Fruit fly (Drosophila melanogaster): ENCODE measurements around the gene CG4375.
A peak's percentile ranks its signal among the peaks of the same experiment; 100 is the strongest.

CG4375 gene

dm6 chr2L:1065038-1065437 lies 38.3 kb upstream of the CG4375 start (continued):
- no peak for TF ChIP-seq otp (GFP tag; IDR thresholded peaks at IDR 0.05)
- no peak for TF ChIP-seq Oli (tag; optimal IDR thresholded peaks at IDR 0.05)
- TF ChIP-seq run (tag; optimal IDR thresholded peaks at IDR 0.05): no peak
- no peak for TF ChIP-seq CG7928 (GFP tag; optimal IDR thresholded peaks at IDR 0.05)
- TF ChIP-seq HmgZ (tag; optimal IDR thresholded peaks at IDR 0.05): no peak
- no peak for TF ChIP-seq aop (GFP tag; IDR thresholded peaks at IDR 0.05)
- TF ChIP-seq CG3065 (GFP tag; optimal IDR thresholded peaks at IDR 0.05): no peak
- no peak for TF ChIP-seq Dip2 (GFP tag; IDR thresholded peaks at IDR 0.05)
- TF ChIP-seq Mes4 (GFP tag; optimal IDR thresholded peaks at IDR 0.05): no peak
- TF ChIP-seq CG9817 (tag; optimal IDR thresholded peaks at IDR 0.05): no peak
- TF ChIP-seq Blimp-1 (GFP tag; optimal IDR thresholded peaks at IDR 0.05): peak; percentile 32
- TF ChIP-seq CG10321 (GFP tag; IDR thresholded peaks at IDR 0.05): 0 out of 2 replicates have a peak, but pooled peaks have one; percentile 7
- no peak for TF ChIP-seq CG4707 (GFP tag; optimal IDR thresholded peaks at IDR 0.05)
- no peak for TF ChIP-seq CG17385 (GFP tag; optimal IDR thresholded peaks at IDR 0.05)
- TF ChIP-seq Atf3 (GFP tag; optimal IDR thresholded peaks at IDR 0.05): no peak
- TF ChIP-seq bcd (GFP tag; optimal IDR thresholded peaks at IDR 0.05): no peak
- no peak for TF ChIP-seq sima (GFP tag; optimal IDR thresholded peaks at IDR 0.05)
- no peak for TF ChIP-seq Tbp (GFP tag; optimal IDR thresholded peaks at IDR 0.05)
- TF ChIP-seq Dfd (GFP tag; optimal IDR thresholded peaks at IDR 0.05): no peak
- TF ChIP-seq Abd-B (GFP tag; optimal IDR thresholded peaks at IDR 0.05): no peak
- TF ChIP-seq pfk (GFP tag; optimal IDR thresholded peaks at IDR 0.05): no peak
- no peak for TF ChIP-seq unc-4 (GFP tag; IDR thresholded peaks at IDR 0.05; ENCODE audit: partially characterized antibody)
- TF ChIP-seq CG7357 (GFP tag; IDR thresholded peaks at IDR 0.05): no peak
- no peak for TF ChIP-seq CG5180 (GFP tag; optimal IDR thresholded peaks at IDR 0.05)
- no peak for TF ChIP-seq CG8924 (tag; optimal IDR thresholded peaks at IDR 0.05)
- no peak for TF ChIP-seq CG11504 (tag; optimal IDR thresholded peaks at IDR 0.05)
- peak; percentile 2 for TF ChIP-seq Chrac-16 (GFP tag; optimal IDR thresholded peaks at IDR 0.05)
- TF ChIP-seq CG6272 (GFP tag; IDR thresholded peaks at IDR 0.05): no peak
- TF ChIP-seq ham (GFP tag; IDR thresholded peaks at IDR 0.05): no peak
- no peak for TF ChIP-seq Lhr (GFP tag; optimal IDR thresholded peaks at IDR 0.05)
- TF ChIP-seq Dek (tag; optimal IDR thresholded peaks at IDR 0.05): no peak
- TF ChIP-seq Asciz (GFP tag; optimal IDR thresholded peaks at IDR 0.05): no peak
- TF ChIP-seq CG3407 (GFP tag; optimal IDR thresholded peaks at IDR 0.05): no peak
- TF ChIP-seq wdn (GFP tag; IDR thresholded peaks at IDR 0.05): no peak
- no peak for TF ChIP-seq ash1 (GFP tag; optimal IDR thresholded peaks at IDR 0.05)
- no peak for TF ChIP-seq CG4424 (GFP tag; optimal IDR thresholded peaks at IDR 0.05)
- TF ChIP-seq sens-2 (GFP tag; IDR thresholded peaks at IDR 0.05): 0 out of 2 replicates have a peak, but pooled peaks have one; percentile 42
- TF ChIP-seq CG6813 (GFP tag; optimal IDR thresholded peaks at IDR 0.05): no peak
- TF ChIP-seq CG31441 (GFP tag; IDR thresholded peaks at IDR 0.05): no peak
- TF ChIP-seq Ravus (GFP tag; IDR thresholded peaks at IDR 0.05): no peak
- no peak for TF ChIP-seq sr (GFP tag; IDR thresholded peaks at IDR 0.05)
- no peak for TF ChIP-seq vnd (GFP tag; IDR thresholded peaks at IDR 0.05; ENCODE audit: partially characterized antibody)
- TF ChIP-seq CG4730 (GFP tag; IDR thresholded peaks at IDR 0.05): no peak
- TF ChIP-seq sug (tag; optimal IDR thresholded peaks at IDR 0.05): no peak
- TF ChIP-seq CG1603 (tag; optimal IDR thresholded peaks at IDR 0.05): peak; percentile 64
- TF ChIP-seq CG31365 (tag; optimal IDR thresholded peaks at IDR 0.05): no peak
- TF ChIP-seq CG17328 (GFP tag; IDR thresholded peaks at IDR 0.05): 0 out of 2 replicates have a peak, but pooled peaks have one; percentile 24
- TF ChIP-seq CG1529 (GFP tag; optimal IDR thresholded peaks at IDR 0.05): no peak
- no peak for TF ChIP-seq CG43689 (GFP tag; IDR thresholded peaks at IDR 0.05)
- TF ChIP-seq CG9437 (GFP tag; optimal IDR thresholded peaks at IDR 0.05): no peak
- no peak for TF ChIP-seq sqz (GFP tag; optimal IDR thresholded peaks at IDR 0.05)
- no peak for TF ChIP-seq ro (GFP tag; IDR thresholded peaks at IDR 0.05)

All from whole organism, embryonic.